Fruit fly (Drosophila melanogaster): ENCODE measurements around the gene CG10359.

DNA sequence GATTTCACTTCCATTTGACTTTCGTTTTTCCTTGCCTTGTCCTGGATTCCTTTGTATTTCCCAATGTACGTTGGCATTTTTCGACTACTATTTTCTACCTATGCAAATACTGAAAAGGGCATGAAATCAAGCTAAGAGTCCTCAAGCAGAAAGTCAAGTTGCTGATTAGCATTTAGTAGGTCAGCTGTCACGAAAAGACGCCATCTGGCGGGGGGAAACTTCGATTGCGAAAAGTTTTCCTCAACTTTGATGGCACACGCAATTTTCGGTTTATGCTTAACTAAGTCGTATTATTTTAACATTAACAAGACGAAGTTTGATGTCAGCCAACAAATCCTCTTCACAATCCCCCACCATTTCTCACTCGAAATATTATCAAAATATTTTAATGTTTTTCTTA, 15.6 kb upstream of the CG10359 start:
- TF ChIP-seq CG11617 (GFP tag; optimal IDR thresholded peaks at IDR 0.05) (no peak), Clk (GFP tag; optimal IDR thresholded peaks at IDR 0.05) (no peak), toe (GFP tag; optimal IDR thresholded peaks at IDR 0.05) (no peak), cnc (optimal IDR thresholded peaks at IDR 0.05) (no peak), ovo (GFP tag; optimal IDR thresholded peaks at IDR 0.05) (no peak), kay (GFP tag; ENCODE audit: borderline replicate concordance) (no peak), CG7045 (GFP tag; optimal IDR thresholded peaks at IDR 0.05) (no peak), CG5204 (GFP tag; optimal IDR thresholded peaks at IDR 0.05) (no peak), CG1620 (GFP tag; optimal IDR thresholded peaks at IDR 0.05) (no peak), Mnt (GFP tag; optimal IDR thresholded peaks at IDR 0.05) (no peak), bab1 (GFP tag; optimal IDR thresholded peaks at IDR 0.05) (no peak), CG12768 (GFP tag; optimal IDR thresholded peaks at IDR 0.05) (no peak), CG33017 (tag; optimal IDR thresholded peaks at IDR 0.05) (no peak), pad (GFP tag; optimal IDR thresholded peaks at IDR 0.05) (no peak)

Measured in whole organism, adult.